Worm (Caenorhabditis elegans) whole organism, L2 larva: ENCODE data around the gene E02H4.4.

ENCODE experiments used
- aly-2 ChIP-seq: fragments of 150-350 bp; optimal IDR thresholded peaks from 2 replicates; lab custom pipeline; 2014; ENCODE audit warnings: missing biosample characterization, missing genetic modification characterization
- ceh-16 ChIP-seq: fragments of 150-350 bp; optimal IDR thresholded peaks from 2 replicates; lab custom pipeline; 2014; ENCODE audit warnings: missing biosample characterization, missing genetic modification characterization
- ceh-82 ChIP-seq: fragments of 150-350 bp; optimal IDR thresholded peaks from 2 replicates; lab custom pipeline; 2014; ENCODE audit warnings: missing biosample characterization, missing genetic modification characterization
- crh-2 ChIP-seq: sonication (generic microtip); optimal IDR thresholded peaks from 2 replicates; lab custom pipeline; 2017; ENCODE audit warnings: missing biosample characterization, missing genetic modification characterization
- lsy-2 ChIP-seq, 2 experiments: fragments of 150-350 bp in 1 of 2; sonication (generic microtip) in 1 of 2; optimal IDR thresholded peaks; 2 replicates each; lab custom pipeline; 2014 to 2017; ENCODE audit warnings: missing biosample characterization in 2 of 2, missing genetic modification characterization in 2 of 2
- nhr-12 ChIP-seq: fragments of 150-350 bp; optimal IDR thresholded peaks from 2 replicates; lab custom pipeline; 2014; ENCODE audit warnings: missing biosample characterization, missing genetic modification characterization
- nhr-237 ChIP-seq: fragments of 150-350 bp; optimal IDR thresholded peaks from 2 replicates; lab custom pipeline; 2014; ENCODE audit warnings: missing biosample characterization, missing genetic modification characterization
- nhr-6 ChIP-seq: fragments of 150-350 bp; optimal IDR thresholded peaks from 2 replicates; lab custom pipeline; 2014; ENCODE audit warnings: missing biosample characterization, missing genetic modification characterization
- nhr-77 ChIP-seq: fragments of 150-350 bp; optimal IDR thresholded peaks from 2 replicates; lab custom pipeline; 2014; ENCODE audit warnings: missing biosample characterization, missing genetic modification characterization
- peb-1 ChIP-seq: fragments of 150-350 bp; optimal IDR thresholded peaks from 2 replicates; lab custom pipeline; 2014; ENCODE audit warnings: missing biosample characterization, missing genetic modification characterization
- skn-1 ChIP-seq: sonication (generic microtip); optimal IDR thresholded peaks from 2 replicates; lab custom pipeline; 2017; ENCODE audit warnings: missing biosample characterization, missing genetic modification characterization
- snpc-4 ChIP-seq: fragments of 150-350 bp; optimal IDR thresholded peaks from 2 replicates; lab custom pipeline; 2014; ENCODE audit warnings: missing biosample characterization, missing genetic modification characterization
- zag-1 ChIP-seq: fragments of 150-350 bp; optimal IDR thresholded peaks from 2 replicates; lab custom pipeline; 2014; ENCODE audit warnings: missing biosample characterization, missing genetic modification characterization

DNA sequence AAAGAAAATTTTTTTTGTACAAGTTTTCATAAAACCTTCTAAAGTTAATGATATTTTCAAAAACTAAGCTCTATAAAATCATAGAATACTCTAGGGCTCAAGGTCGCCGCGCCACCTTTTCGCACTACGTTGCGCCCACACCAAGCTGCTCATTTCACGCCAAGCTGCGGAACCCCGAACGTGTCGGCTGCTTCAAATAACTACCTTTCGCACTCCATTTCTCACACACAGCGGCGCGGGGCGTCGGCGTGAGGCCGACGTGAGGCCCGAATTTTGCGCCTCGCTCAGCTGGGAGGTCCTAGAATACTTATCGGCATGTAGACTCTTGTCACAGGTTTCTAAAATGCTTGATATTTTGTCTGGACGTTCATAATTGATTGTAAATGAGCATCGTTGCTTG, 25.8 kb upstream of the E02H4.4 start:
- TF ChIP-seq crh-2 (tag; lab: Kevin White, UChicago) (no peak), snpc-4 (tag; lab: Kevin White, UChicago) (no peak), nhr-6 (no peak), aly-2 (no peak), zag-1 (tag; lab: Kevin White, UChicago) (no peak), nhr-237 (no peak), nhr-77 (tag; lab: Kevin White, UChicago) (no peak), lsy-2 (tag; optimal IDR thresholded peaks at IDR 0.05; lab: Kevin White, UChicago) (no peak), peb-1 (tag; lab: Kevin White, UChicago) (no peak), nhr-12 (tag; lab: Kevin White, UChicago) (no peak), ceh-16 (tag; lab: Kevin White, UChicago) (no peak), skn-1 (tag; lab: Kevin White, UChicago) (no peak), ceh-82 (tag; lab: Kevin White, UChicago) (no peak)
